Worm (Caenorhabditis elegans) whole organism, L3 larva: ENCODE data around the gene R07C12.3.
A peak's percentile ranks its signal among the peaks of the same experiment; 100 is the strongest.

Source experiments
- ZK546.5 ChIP-seq: sonication (generic microtip); optimal IDR thresholded peaks from 2 replicates; lab custom pipeline; 2017; ENCODE audit warnings: missing biosample characterization, missing genetic modification characterization
- aly-2 ChIP-seq: fragments of 150-350 bp; optimal IDR thresholded peaks from 2 replicates; lab custom pipeline; 2014; ENCODE audit warnings: missing biosample characterization, missing genetic modification characterization
- ama-1 ChIP-seq: fragments of 150-350 bp; optimal IDR thresholded peaks from 2 replicates; lab custom pipeline; 2018
- ceh-28 ChIP-seq: fragments of 150-350 bp; optimal IDR thresholded peaks from 2 replicates; lab custom pipeline; 2014; ENCODE audit warnings: missing biosample characterization, missing genetic modification reagents, missing genetic modification characterization
- ceh-82 ChIP-seq: fragments of 150-350 bp; optimal IDR thresholded peaks from 2 replicates; lab custom pipeline; 2014; ENCODE audit warnings: missing biosample characterization, missing genetic modification characterization
- daf-12 ChIP-seq: fragments of 150-350 bp; optimal IDR thresholded peaks from 2 replicates; lab custom pipeline; 2014; ENCODE audit warnings: missing biosample characterization, missing genetic modification reagents, missing genetic modification characterization
- egl-27 ChIP-seq: sonication (generic microtip); optimal IDR thresholded peaks from 4 replicates; lab custom pipeline; 2017; ENCODE audit warnings: missing biosample characterization, missing genetic modification reagents, missing genetic modification characterization
- egl-5 ChIP-seq: fragments of 150-350 bp; optimal IDR thresholded peaks from 2 replicates; lab custom pipeline; 2017; ENCODE audit warnings: missing biosample characterization, missing genetic modification reagents, missing genetic modification characterization, inconsistent platforms
- elt-1 ChIP-seq: fragments of 150-350 bp; optimal IDR thresholded peaks from 2 replicates; lab custom pipeline; 2014; ENCODE audit warnings: missing biosample characterization, missing genetic modification characterization
- elt-2 ChIP-seq: sonication (generic microtip); optimal IDR thresholded peaks from 2 replicates; lab custom pipeline; 2016; ENCODE audit warnings: missing genetic modification reagents, mild to moderate bottlenecking, missing genetic modification characterization, missing compliant biosample characterization
- fkh-2 ChIP-seq: fragments of 150-350 bp; optimal IDR thresholded peaks from 2 replicates; lab custom pipeline; 2014; ENCODE audit warnings: missing biosample characterization, missing genetic modification reagents, missing genetic modification characterization
- fos-1 ChIP-seq: fragments of 150-350 bp; optimal IDR thresholded peaks from 2 replicates; lab custom pipeline; 2014; ENCODE audit warnings: missing biosample characterization, missing genetic modification characterization
- jun-1 ChIP-seq: fragments of 150-350 bp; optimal IDR thresholded peaks from 2 replicates; lab custom pipeline; 2014; ENCODE audit warnings: missing biosample characterization, missing genetic modification reagents, missing genetic modification characterization
- lin-39 ChIP-seq: fragments of 150-350 bp; optimal IDR thresholded peaks from 2 replicates; lab custom pipeline; 2018; ENCODE audit warnings: missing biosample characterization, missing genetic modification reagents, missing genetic modification characterization
- lsy-12 ChIP-seq: sonication (generic microtip); optimal IDR thresholded peaks from 2 replicates; lab custom pipeline; 2016; ENCODE audit warnings: mild to moderate bottlenecking, missing genetic modification characterization, missing compliant biosample characterization
- mdl-1 ChIP-seq: fragments of 150-350 bp; optimal IDR thresholded peaks from 2 replicates; lab custom pipeline; 2014; ENCODE audit warnings: missing biosample characterization, missing genetic modification characterization
- mml-1 ChIP-seq: fragments of 150-350 bp; sonication (generic microtip); optimal IDR thresholded peaks from 3 replicates; lab custom pipeline; 2014; ENCODE audit warnings: missing biosample characterization, missing genetic modification characterization
- nhr-11 ChIP-seq: fragments of 150-350 bp; optimal IDR thresholded peaks from 2 replicates; lab custom pipeline; 2014; ENCODE audit warnings: missing biosample characterization, missing genetic modification characterization
- nhr-12 ChIP-seq: fragments of 150-350 bp; optimal IDR thresholded peaks from 2 replicates; lab custom pipeline; 2014; ENCODE audit warnings: missing biosample characterization, missing genetic modification characterization
- nhr-237 ChIP-seq: fragments of 150-350 bp; optimal IDR thresholded peaks from 2 replicates; lab custom pipeline; 2014; ENCODE audit warnings: missing biosample characterization, missing genetic modification characterization
- nhr-25 ChIP-seq: sonication (generic microtip); optimal IDR thresholded peaks from 2 replicates; lab custom pipeline; 2017; ENCODE audit warnings: missing biosample characterization, missing genetic modification characterization
- nhr-28 ChIP-seq: fragments of 150-350 bp; optimal IDR thresholded peaks from 2 replicates; lab custom pipeline; 2014; ENCODE audit warnings: missing biosample characterization, missing genetic modification characterization
- nhr-43 ChIP-seq: sonication (generic microtip); optimal IDR thresholded peaks from 2 replicates; lab custom pipeline; 2016; ENCODE audit warnings: mild to moderate bottlenecking, missing genetic modification characterization, missing compliant biosample characterization; ENCODE audit not compliant: poor library complexity, severe bottlenecking
- nhr-76 ChIP-seq: fragments of 150-350 bp; sonication (generic microtip); optimal IDR thresholded peaks from 5 replicates; lab custom pipeline; 2014; ENCODE audit warnings: missing biosample characterization, missing genetic modification characterization
- nhr-77 ChIP-seq: fragments of 150-350 bp; optimal IDR thresholded peaks from 2 replicates; lab custom pipeline; 2014; ENCODE audit warnings: missing biosample characterization, missing genetic modification characterization
- pha-4 ChIP-seq: fragments of 150-350 bp; optimal IDR thresholded peaks from 2 replicates; lab custom pipeline; 2014; ENCODE audit warnings: missing biosample characterization, missing genetic modification reagents, missing genetic modification characterization
- pqm-1 ChIP-seq: fragments of 150-350 bp; optimal IDR thresholded peaks from 2 replicates; lab custom pipeline; 2017; ENCODE audit warnings: missing biosample characterization, missing genetic modification characterization, inconsistent platforms
- sea-2 ChIP-seq: fragments of 150-350 bp; sonication (generic microtip); optimal IDR thresholded peaks from 4 replicates; lab custom pipeline; 2014; ENCODE audit warnings: missing biosample characterization, missing genetic modification reagents, missing genetic modification characterization
- skn-1 ChIP-seq: fragments of 150-350 bp; optimal IDR thresholded peaks from 2 replicates; lab custom pipeline; 2014; ENCODE audit warnings: missing biosample characterization, missing genetic modification characterization
- unc-39 ChIP-seq: sonication (generic microtip); optimal IDR thresholded peaks from 4 replicates; lab custom pipeline; 2017; ENCODE audit warnings: missing biosample characterization, missing genetic modification characterization
- unc-62 ChIP-seq: fragments of 150-350 bp; sonication (generic microtip); optimal IDR thresholded peaks from 4 replicates; lab custom pipeline; 2014; ENCODE audit warnings: missing biosample characterization, missing genetic modification reagents, missing genetic modification characterization
- zag-1 ChIP-seq: fragments of 150-350 bp; optimal IDR thresholded peaks from 2 replicates; lab custom pipeline; 2014; ENCODE audit warnings: missing biosample characterization, missing genetic modification characterization
- ztf-11 ChIP-seq: fragments of 150-350 bp; optimal IDR thresholded peaks from 2 replicates; lab custom pipeline; 2014; ENCODE audit warnings: missing biosample characterization, missing genetic modification characterization
- ztf-4 ChIP-seq: fragments of 150-350 bp; optimal IDR thresholded peaks from 2 replicates; lab custom pipeline; 2014; ENCODE audit warnings: missing biosample characterization, missing genetic modification characterization

The R07C12.3 gene

ce11 chrIV:4152143-4152542, 7.3 kb downstream of the R07C12.3 start, which contains the start of the genes K08D10.10 and R07C12.1:
Gene K08D10.10 (plus strand): TSS chrIV:4152235.
Gene R07C12.1 (plus strand): TSS chrIV:4152456.
- no peak for TF ChIP-seq egl-27 (tag; lab: Kevin White, UChicago)
- TF ChIP-seq elt-2: peak; percentile 74
- TF ChIP-seq mdl-1 (tag; lab: Kevin White, UChicago): no peak
- TF ChIP-seq jun-1: peak; percentile 10

ce11 chrIV:4154641-4155040, 9.8 kb downstream of the R07C12.3 start, which contains the start of gene K08D10.14:
Gene K08D10.14 (plus strand): TSS chrIV:4154941.
- TF ChIP-seq elt-2: peak; percentile 51
- TF ChIP-seq nhr-77: no peak
- TF ChIP-seq zag-1 (tag; lab: Kevin White, UChicago): no peak

ce11 chrIV:4162121-4162520, 17.2 kb downstream of the R07C12.3 start, which contains the start of gene scrm-5:
Gene scrm-5 (plus strand): TSS chrIV:4162421.
- TF ChIP-seq ztf-11: no peak
- no peak for TF ChIP-seq unc-62 (GFP tag; lab: Kevin White, UChicago)
- no peak for TF ChIP-seq ZK546.5 (tag; lab: Kevin White, UChicago)
- no peak for TF ChIP-seq egl-27 (tag; lab: Kevin White, UChicago)
- TF ChIP-seq lsy-12 (tag; lab: Kevin White, UChicago): no peak
- TF ChIP-seq lin-39: no peak
- TF ChIP-seq nhr-28: no peak

- TF ChIP-seq nhr-76 (tag; lab: Kevin White, UChicago): no peak
- TF ChIP-seq nhr-43: no peak
- TF ChIP-seq egl-5 (tag; lab: Kevin White, UChicago): no peak
- TF ChIP-seq elt-2: no peak
- TF ChIP-seq fkh-2: no peak
- no peak for TF ChIP-seq ZK546.5 (tag; lab: Kevin White, UChicago)
- TF ChIP-seq ceh-82: no peak
- no peak for TF ChIP-seq daf-12 (tag; lab: Kevin White, UChicago)
- no peak for TF ChIP-seq ztf-4 (tag; lab: Kevin White, UChicago)
- TF ChIP-seq pqm-1 (tag; lab: Kevin White, UChicago): no peak
- TF ChIP-seq skn-1 (tag; lab: Kevin White, UChicago): no peak
- no peak for TF ChIP-seq nhr-237 (tag; lab: Kevin White, UChicago)
- no peak for TF ChIP-seq mml-1 (tag; lab: Kevin White, UChicago)
- no peak for TF ChIP-seq mdl-1 (tag; lab: Kevin White, UChicago)
- TF ChIP-seq sea-2 (GFP tag; lab: Kevin White, UChicago): no peak
- TF ChIP-seq ama-1: no peak
Observed at ce11 chrIV:4164392-4164791, 19.5 kb downstream of the R07C12.3 start, which contains the start of gene scrm-8. Gene scrm-8 (plus strand): TSS chrIV:4164692.

- TF ChIP-seq elt-1 (tag; lab: Kevin White, UChicago): no peak
- TF ChIP-seq nhr-11 (tag; lab: Kevin White, UChicago): no peak
- no peak for TF ChIP-seq egl-5 (tag; lab: Kevin White, UChicago)
- TF ChIP-seq ceh-82: no peak
- no peak for TF ChIP-seq egl-27 (tag; lab: Kevin White, UChicago)
- TF ChIP-seq mdl-1 (tag; lab: Kevin White, UChicago): no peak
- TF ChIP-seq nhr-12 (tag; lab: Kevin White, UChicago): no peak
- no peak for TF ChIP-seq aly-2 (tag; lab: Kevin White, UChicago)
- no peak for TF ChIP-seq nhr-25 (tag; lab: Kevin White, UChicago)
- TF ChIP-seq unc-39: no peak
- TF ChIP-seq zag-1 (tag; lab: Kevin White, UChicago): no peak
- no peak for TF ChIP-seq pha-4 (tag; lab: Kevin White, UChicago)
- no peak for TF ChIP-seq ceh-28 (tag; lab: Kevin White, UChicago)
- TF ChIP-seq fos-1: no peak
- TF ChIP-seq lin-39: no peak
- no peak for TF ChIP-seq sea-2 (GFP tag; lab: Kevin White, UChicago)
- no peak for TF ChIP-seq unc-62 (GFP tag; lab: Kevin White, UChicago)
- TF ChIP-seq fkh-2: no peak
- TF ChIP-seq, all 47 proteins: peak for 0
Observed at ce11 chrIV:4167296-4167695, 22.4 kb downstream of the R07C12.3 start.
